Comparison of ENCODE assay signal across 5 fruit fly cellular contexts in the genomic region with DNA sequence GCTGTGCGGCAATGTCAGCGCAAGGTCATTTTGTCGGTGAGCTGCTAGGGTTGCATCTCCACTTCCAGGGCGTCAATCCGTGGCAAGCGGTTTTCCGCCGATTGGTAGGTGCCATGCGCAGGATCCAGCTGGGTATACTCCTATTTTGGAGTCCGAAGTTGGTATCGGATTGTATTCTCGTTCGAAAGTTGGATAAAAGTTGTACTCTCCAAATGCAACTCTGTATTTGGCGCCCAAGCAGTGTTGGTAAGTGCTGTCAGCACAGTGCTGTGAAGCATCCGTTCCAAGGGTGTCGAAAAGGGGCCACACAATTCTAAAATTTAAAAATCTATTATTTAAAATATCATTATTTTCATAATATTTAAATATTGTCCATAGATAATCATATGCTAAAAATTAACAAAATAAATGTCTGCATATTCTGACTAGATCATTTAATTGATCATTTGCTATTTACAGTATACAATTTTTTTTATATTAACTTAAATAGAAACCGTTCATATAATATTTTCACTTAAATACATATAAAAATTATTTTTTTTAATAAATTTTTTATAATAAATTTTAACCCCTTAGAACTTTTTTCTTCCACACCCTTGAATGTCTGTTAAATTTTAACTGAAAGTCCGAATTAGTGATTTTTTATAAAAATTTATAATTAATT.
TF ChIP-seq lines count a peak whose summit lies in the region.

No protein-coding gene starts in this region.

- peak; percentile 47 for TF ChIP-seq CTCF in whole organism, embryonic (GFP tag; optimal IDR thresholded peaks at IDR 0.05; lab: Kevin White, UChicago)

TF ChIP-seq in whole organism, adult, 20 proteins besides CTCF, POLR2A, EP300 and RAD21 (continues in another document):
- TF ChIP-seq CG14711 (tag; optimal IDR thresholded peaks at IDR 0.05; lab: Kevin White, UChicago) (peak; percentile 92), cnc (optimal IDR thresholded peaks at IDR 0.05; lab: Kevin White, UChicago) (no peak), toe (GFP tag; optimal IDR thresholded peaks at IDR 0.05; lab: Kevin White, UChicago) (no peak), CG1620 (GFP tag; optimal IDR thresholded peaks at IDR 0.05; lab: Kevin White, UChicago) (peak; percentile 95), CG12768 (GFP tag; optimal IDR thresholded peaks at IDR 0.05; lab: Kevin White, UChicago) (peak; percentile 97), Mnt (GFP tag; optimal IDR thresholded peaks at IDR 0.05; lab: Kevin White, UChicago) (peak; percentile 93), tj (GFP tag; optimal IDR thresholded peaks at IDR 0.05; lab: Kevin White, UChicago) (peak; percentile 73), kay (GFP tag; lab: Kevin White, UChicago; ENCODE audit: borderline replicate concordance) (no peak), Crg-1 (GFP tag; optimal IDR thresholded peaks at IDR 0.05; lab: Kevin White, UChicago) (peak; percentile 97), CG11617 (GFP tag; optimal IDR thresholded peaks at IDR 0.05; lab: Kevin White, UChicago) (peak; percentile 95), Hr96 (GFP tag; optimal IDR thresholded peaks at IDR 0.05; lab: Kevin White, UChicago) (peak; percentile 91), cic (GFP tag; optimal IDR thresholded peaks at IDR 0.05; lab: Kevin White, UChicago) (peak; percentile 86), Clk (GFP tag; optimal IDR thresholded peaks at IDR 0.05; lab: Kevin White, UChicago) (peak; percentile 89), pad (GFP tag; optimal IDR thresholded peaks at IDR 0.05; lab: Kevin White, UChicago) (peak; percentile 90), bab1 (GFP tag; optimal IDR thresholded peaks at IDR 0.05; lab: Kevin White, UChicago) (peak; percentile 89), CG7045 (GFP tag; optimal IDR thresholded peaks at IDR 0.05; lab: Kevin White, UChicago) (peak; percentile 95)

TF ChIP-seq in whole organism, embryonic, 481 proteins besides CTCF, POLR2A, EP300 and RAD21 (continues in another document):
- TF ChIP-seq CG14710 (tag; optimal IDR thresholded peaks at IDR 0.05; lab: Kevin White, UChicago) (peak; percentile 80), Abd-B (GFP tag; optimal IDR thresholded peaks at IDR 0.05; lab: Kevin White, UChicago) (peak; percentile 79), az2 (GFP tag; optimal IDR thresholded peaks at IDR 0.05; lab: Kevin White, UChicago) (peak; percentile 86), psq (GFP tag; optimal IDR thresholded peaks at IDR 0.05; lab: Kevin White, UChicago) (peak; percentile 66), stc (GFP tag; IDR thresholded peaks at IDR 0.05; lab: Robert Waterston, UW) (peak; percentile 78; the same call in 1 of the 2 replicates), CG3407 (GFP tag; optimal IDR thresholded peaks at IDR 0.05; lab: Kevin White, UChicago) (peak; percentile 59), CG6791 (GFP tag; IDR thresholded peaks at IDR 0.05; lab: Robert Waterston, UW; ENCODE audit: partially characterized antibody) (no peak), CG7839 (tag; optimal IDR thresholded peaks at IDR 0.05; lab: Kevin White, UChicago) (peak; percentile 92), ac (GFP tag; optimal IDR thresholded peaks at IDR 0.05; lab: Kevin White, UChicago) (no peak), Pdp1 (GFP tag; optimal IDR thresholded peaks at IDR 0.05; lab: Kevin White, UChicago) (peak; percentile 65 to 79), Doc3 (GFP tag; IDR thresholded peaks at IDR 0.05; lab: Robert Waterston, UW; ENCODE audit: partially characterized antibody) (no peak), Aef1 (GFP tag; IDR thresholded peaks at IDR 0.05; lab: Robert Waterston, UW) (peak; percentile 79), Mrtf (GFP tag; IDR thresholded peaks at IDR 0.05; lab: Robert Waterston, UW) (peak; percentile 85), Ets65A (GFP tag; lab: Kevin White, UChicago) (peak; percentile 99), CG2889 (GFP tag; IDR thresholded peaks at IDR 0.05; lab: Robert Waterston, UW) (peak; percentile 59; the same call in 1 of the 3 replicates), Ada2b (GFP tag; IDR thresholded peaks at IDR 0.05; lab: Robert Waterston, UW) (peak; percentile 62)

TF ChIP-seq in whole organism, prepupa, 60 proteins besides CTCF, POLR2A, EP300 and RAD21 (continues in another document):
- TF ChIP-seq svp (GFP tag; lab: Kevin White, UChicago): peak; percentile 97
- peak; percentile 88; the same call in 1 of the 2 replicates for TF ChIP-seq CG15336 (GFP tag; IDR thresholded peaks at IDR 0.05; lab: Robert Waterston, UW)
- TF ChIP-seq esn (GFP tag; optimal IDR thresholded peaks at IDR 0.05; lab: Kevin White, UChicago): peak; percentile 86
- TF ChIP-seq Eip93F (GFP tag; optimal IDR thresholded peaks at IDR 0.05; lab: Kevin White, UChicago): no peak
- no peak for TF ChIP-seq fkh (GFP tag; optimal IDR thresholded peaks at IDR 0.05; lab: Kevin White, UChicago)
- peak; percentile 88 for TF ChIP-seq CG8119 (GFP tag; IDR thresholded peaks at IDR 0.05; lab: Robert Waterston, UW)
- TF ChIP-seq Smox (GFP tag; optimal IDR thresholded peaks at IDR 0.05; lab: Kevin White, UChicago): no peak
- peak; percentile 86 for TF ChIP-seq achi (GFP tag; optimal IDR thresholded peaks at IDR 0.05; lab: Kevin White, UChicago)
- TF ChIP-seq CG6854 (GFP tag; optimal IDR thresholded peaks at IDR 0.05; lab: Kevin White, UChicago): peak; percentile 72
- no peak for TF ChIP-seq CG9139 (GFP tag; optimal IDR thresholded peaks at IDR 0.05; lab: Kevin White, UChicago)
- TF ChIP-seq CG6276 (GFP tag; optimal IDR thresholded peaks at IDR 0.05; lab: Kevin White, UChicago): no peak
- peak; percentile 82 for TF ChIP-seq Blimp-1 (GFP tag; optimal IDR thresholded peaks at IDR 0.05; lab: Kevin White, UChicago)
- no peak for TF ChIP-seq OdsH (GFP tag; optimal IDR thresholded peaks at IDR 0.05; lab: Kevin White, UChicago)
- no peak for TF ChIP-seq Sox102F (GFP tag; optimal IDR thresholded peaks at IDR 0.05; lab: Kevin White, UChicago)
- peak; percentile 88 for TF ChIP-seq Sox14 (GFP tag; optimal IDR thresholded peaks at IDR 0.05; lab: Kevin White, UChicago)
- TF ChIP-seq Met (GFP tag; optimal IDR thresholded peaks at IDR 0.05; lab: Kevin White, UChicago): no peak
- peak; percentile 85 for TF ChIP-seq CG31627 (GFP tag; optimal IDR thresholded peaks at IDR 0.05; lab: Kevin White, UChicago)
- TF ChIP-seq cyc (GFP tag; optimal IDR thresholded peaks at IDR 0.05; lab: Kevin White, UChicago): peak; percentile 85

TF ChIP-seq in whole organism, pupa, 21 proteins besides CTCF, POLR2A, EP300 and RAD21 (continues in another document):
- TF ChIP-seq CG34367 (tag; optimal IDR thresholded peaks at IDR 0.05; lab: Kevin White, UChicago) (peak; percentile 64), CG13204 (GFP tag; optimal IDR thresholded peaks at IDR 0.05; lab: Kevin White, UChicago) (no peak), rn (GFP tag; IDR thresholded peaks at IDR 0.05; lab: Robert Waterston, UW) (peak; percentile 58), CG9948 (tag; optimal IDR thresholded peaks at IDR 0.05; lab: Kevin White, UChicago) (peak; percentile 82), CG14655 (GFP tag; optimal IDR thresholded peaks at IDR 0.05; lab: Kevin White, UChicago) (no peak), gl (tag; optimal IDR thresholded peaks at IDR 0.05; lab: Kevin White, UChicago) (peak; percentile 52), D1 (tag; optimal IDR thresholded peaks at IDR 0.05; lab: Kevin White, UChicago) (no peak), CG4496 (GFP tag; IDR thresholded peaks at IDR 0.05; lab: Robert Waterston, UW) (peak; percentile 87), CG10348 (GFP tag; IDR thresholded peaks at IDR 0.05; lab: Robert Waterston, UW) (0 out of 2 replicates have a peak, but pooled peaks have one; percentile 13), fd96Ca (GFP tag; IDR thresholded peaks at IDR 0.05; lab: Robert Waterston, UW) (peak; percentile 87), Pif1A (GFP tag; optimal IDR thresholded peaks at IDR 0.05; lab: Kevin White, UChicago) (no peak), EcR (GFP tag; optimal IDR thresholded peaks at IDR 0.05; lab: Kevin White, UChicago) (peak; percentile 56), Snoo (tag; optimal IDR thresholded peaks at IDR 0.05; lab: Kevin White, UChicago) (peak; percentile 85), Ets98B (GFP tag; IDR thresholded peaks at IDR 0.05; lab: Robert Waterston, UW) (peak; percentile 81), CG8159 (tag; optimal IDR thresholded peaks at IDR 0.05; lab: Kevin White, UChicago) (peak; percentile 91), CG12605 (GFP tag; IDR thresholded peaks at IDR 0.05; lab: Robert Waterston, UW) (peak; percentile 56), CG32121 (GFP tag; IDR thresholded peaks at IDR 0.05; lab: Robert Waterston, UW) (peak; percentile 76; the same call in 1 of the 2 replicates), CG17806 (tag; optimal IDR thresholded peaks at IDR 0.05; lab: Kevin White, UChicago) (peak; percentile 75), CG8301 (tag; optimal IDR thresholded peaks at IDR 0.05; lab: Kevin White, UChicago) (peak; percentile 63)

TF ChIP-seq in whole organism, wandering third instar larva, 38 proteins besides CTCF, POLR2A, EP300 and RAD21 (continues in another document):
- TF ChIP-seq psq (GFP tag; optimal IDR thresholded peaks at IDR 0.05; lab: Kevin White, UChicago): peak; percentile 88
- TF ChIP-seq Mio (GFP tag; optimal IDR thresholded peaks at IDR 0.05; lab: Kevin White, UChicago): peak; percentile 39
- TF ChIP-seq Jra (GFP tag; optimal IDR thresholded peaks at IDR 0.05; lab: Kevin White, UChicago): peak; percentile 82
- no peak for TF ChIP-seq Dfd (GFP tag; optimal IDR thresholded peaks at IDR 0.05; lab: Kevin White, UChicago)
- TF ChIP-seq Dif (GFP tag; optimal IDR thresholded peaks at IDR 0.05; lab: Kevin White, UChicago; ENCODE audit: partially characterized antibody): no peak
- peak; percentile 86 for TF ChIP-seq fru (GFP tag; optimal IDR thresholded peaks at IDR 0.05; lab: Kevin White, UChicago)
- TF ChIP-seq usp (GFP tag; optimal IDR thresholded peaks at IDR 0.05; lab: Kevin White, UChicago): no peak
- peak; percentile 94 for TF ChIP-seq Sp1 (GFP tag; optimal IDR thresholded peaks at IDR 0.05; lab: Kevin White, UChicago)
- peak; percentile 78 for TF ChIP-seq sv (GFP tag; optimal IDR thresholded peaks at IDR 0.05; lab: Kevin White, UChicago)
- TF ChIP-seq CG9705 (GFP tag; optimal IDR thresholded peaks at IDR 0.05; lab: Kevin White, UChicago): peak; percentile 86
- no peak for TF ChIP-seq N (GFP tag; optimal IDR thresholded peaks at IDR 0.05; lab: Kevin White, UChicago)
- peak; percentile 79 for TF ChIP-seq Myc (optimal IDR thresholded peaks at IDR 0.05; lab: Kevin White, UChicago)
- TF ChIP-seq sage (GFP tag; optimal IDR thresholded peaks at IDR 0.05; lab: Kevin White, UChicago): no peak
- TF ChIP-seq Abd-B (GFP tag; optimal IDR thresholded peaks at IDR 0.05; lab: Kevin White, UChicago): no peak
- no peak for TF ChIP-seq dl (GFP tag; optimal IDR thresholded peaks at IDR 0.05; lab: Kevin White, UChicago; ENCODE audit: insufficient read depth in 1 of 2, partially characterized antibody in 2 of 2)
- no peak for TF ChIP-seq Hnf4 (GFP tag; optimal IDR thresholded peaks at IDR 0.05; lab: Kevin White, UChicago)
- TF ChIP-seq CG32264 (GFP tag; optimal IDR thresholded peaks at IDR 0.05; lab: Kevin White, UChicago): no peak
- TF ChIP-seq foxo (GFP tag; optimal IDR thresholded peaks at IDR 0.05; lab: Kevin White, UChicago): peak in 1 of 2 experiments; percentile 92
- peak; percentile 88 for TF ChIP-seq dmrt93B (GFP tag; optimal IDR thresholded peaks at IDR 0.05; lab: Kevin White, UChicago)
- peak; percentile 82 for TF ChIP-seq ey (GFP tag; optimal IDR thresholded peaks at IDR 0.05; lab: Kevin White, UChicago)
